Fruit fly (Drosophila melanogaster) whole organism, embryonic: ENCODE measurements around the gene CG7953.
A peak's percentile ranks its signal among the peaks of the same experiment; 100 is the strongest.

ENCODE experiments used
- Atf-2 ChIP-seq: fragments of 200-800 bp; sonication (Bioruptor generic); optimal IDR thresholded peaks from 2 replicates; lab custom pipeline; 2016; ENCODE audit warnings: missing biosample characterization, missing genetic modification characterization
- C15 ChIP-seq: fragments of 200-800 bp; sonication (Bioruptor generic); IDR thresholded peaks from 3 replicates; pipeline ENCODE4 v1.3.6; 2022; ENCODE audit warnings: missing biosample characterization, missing genetic modification characterization
- CG10366 ChIP-seq: fragments of 200-800 bp; sonication (Bioruptor generic); IDR thresholded peaks from 2 replicates; pipeline ENCODE4 v1.3.6; 2022; ENCODE audit warnings: missing biosample characterization, missing genetic modification characterization
- CG10543 ChIP-seq: fragments of 200-800 bp; sonication (Bioruptor generic); optimal IDR thresholded peaks from 3 replicates; lab custom pipeline; 2017; ENCODE audit warnings: missing biosample characterization, mild to moderate bottlenecking, missing genetic modification characterization, moderate library complexity
- CG10565 ChIP-seq: fragments of 200-800 bp; sonication (Bioruptor generic); optimal IDR thresholded peaks from 3 replicates; lab custom pipeline; 2016; ENCODE audit warnings: missing biosample characterization, mild to moderate bottlenecking, missing genetic modification characterization
- CG10979 ChIP-seq: fragments of 200-800 bp; sonication (Bioruptor generic); optimal IDR thresholded peaks from 2 replicates; lab custom pipeline; 2018; ENCODE audit warnings: missing biosample characterization, mild to moderate bottlenecking, missing genetic modification characterization, moderate library complexity
- CG12299 ChIP-seq: fragments of 200-800 bp; sonication (Bioruptor generic); optimal IDR thresholded peaks from 2 replicates; lab custom pipeline; 2018; ENCODE audit warnings: missing biosample characterization, mild to moderate bottlenecking, missing genetic modification characterization
- CG13296 ChIP-seq: fragments of 200-800 bp; sonication (Bioruptor generic); optimal IDR thresholded peaks from 3 replicates; lab custom pipeline; 2018; ENCODE audit warnings: missing biosample characterization, mild to moderate bottlenecking, missing genetic modification characterization
- CG13775 ChIP-seq: fragments of 200-800 bp; sonication (Bioruptor generic); optimal IDR thresholded peaks from 3 replicates; lab custom pipeline; 2017; ENCODE audit warnings: missing biosample characterization, mild to moderate bottlenecking, missing genetic modification characterization
- CG18476 ChIP-seq: fragments of 200-800 bp; sonication (Bioruptor generic); optimal IDR thresholded peaks from 2 replicates; lab custom pipeline; 2016; ENCODE audit warnings: missing biosample characterization, mild to moderate bottlenecking, missing genetic modification characterization
- CG2875 ChIP-seq: fragments of 200-800 bp; sonication (Bioruptor generic); optimal IDR thresholded peaks from 2 replicates; lab custom pipeline; 2017; ENCODE audit warnings: missing biosample characterization, mild to moderate bottlenecking, missing genetic modification characterization, missing genetic modification reagents
- CG30020 ChIP-seq: fragments of 200-800 bp; optimal IDR thresholded peaks from 2 replicates; lab custom pipeline; 2019; ENCODE audit warnings: missing biosample characterization, mild to moderate bottlenecking, missing genetic modification characterization, moderate library complexity
- CG3995 ChIP-seq: fragments of 200-800 bp; sonication (Bioruptor generic); optimal IDR thresholded peaks from 3 replicates; lab custom pipeline; 2016; ENCODE audit warnings: missing biosample characterization, missing genetic modification characterization
- CG4360 ChIP-seq: fragments of 200-800 bp; sonication (Bioruptor generic); IDR thresholded peaks from 2 replicates; pipeline ENCODE4 v1.3.6; 2022; ENCODE audit warnings: missing biosample characterization, missing genetic modification characterization
- CG6689 ChIP-seq: fragments of 200-800 bp; sonication (Bioruptor generic); IDR thresholded peaks from 2 replicates; pipeline ENCODE4 v1.3.6; 2022; ENCODE audit warnings: missing biosample characterization, missing genetic modification characterization
- CG7271 ChIP-seq: fragments of 200-800 bp; sonication (Bioruptor generic); optimal IDR thresholded peaks from 2 replicates; lab custom pipeline; 2018; ENCODE audit warnings: missing biosample characterization, mild to moderate bottlenecking, missing genetic modification characterization, moderate library complexity
- CG8281 ChIP-seq: fragments of 200-800 bp; sonication (Bioruptor generic); optimal IDR thresholded peaks from 2 replicates; lab custom pipeline; 2018; ENCODE audit warnings: missing biosample characterization, mild to moderate bottlenecking, missing genetic modification characterization, moderate library complexity
- D ChIP-seq, 2 experiments: fragments of 200-800 bp in 1 of 2; fragments of >200 bp in 1 of 2; sonication (Bioruptor generic) in 1 of 2; optimal IDR thresholded peaks; 2 replicates in 1 of 2; 3 replicates in 1 of 2; lab custom pipeline; 2017; ENCODE audit warnings: mild to moderate bottlenecking in 1 of 2, missing biosample characterization in 1 of 2, missing genetic modification characterization in 1 of 2, missing genetic modification reagents in 1 of 2
- Deaf1 ChIP-seq: fragments of 200-800 bp; optimal IDR thresholded peaks from 3 replicates; lab custom pipeline; 2019; ENCODE audit warnings: missing biosample characterization, mild to moderate bottlenecking, missing genetic modification characterization, moderate library complexity
- Drgx ChIP-seq: fragments of 200-800 bp; sonication (Bioruptor generic); IDR thresholded peaks from 2 replicates; pipeline ENCODE4 v1.3.6; 2022; ENCODE audit warnings: missing biosample characterization, missing genetic modification characterization
- HmgZ ChIP-seq: fragments of 200-800 bp; sonication (Bioruptor generic); optimal IDR thresholded peaks from 2 replicates; lab custom pipeline; 2018; ENCODE audit warnings: missing biosample characterization, mild to moderate bottlenecking, missing genetic modification characterization
- Hr3 ChIP-seq: fragments of 200-800 bp; sonication (Bioruptor generic); optimal IDR thresholded peaks from 3 replicates; lab custom pipeline; 2016; ENCODE audit warnings: missing biosample characterization, missing genetic modification characterization
- Kr ChIP-seq: fragments of 200-800 bp; sonication (Bioruptor generic); optimal IDR thresholded peaks from 2 replicates; lab custom pipeline; 2017; ENCODE audit warnings: missing biosample characterization, mild to moderate bottlenecking, missing genetic modification characterization
- MBD-R2 ChIP-seq: fragments of 200-800 bp; sonication (Bioruptor generic); IDR thresholded peaks from 2 replicates; pipeline ENCODE4 v1.3.6; 2022; ENCODE audit warnings: missing biosample characterization, missing genetic modification characterization
- Poxn ChIP-seq: fragments of 200-800 bp; sonication (Bioruptor generic); IDR thresholded peaks from 2 replicates; pipeline ENCODE4 v1.3.6; 2022; ENCODE audit warnings: missing biosample characterization, missing genetic modification characterization
- Vsx1 ChIP-seq: fragments of 200-800 bp; sonication (Bioruptor generic); optimal IDR thresholded peaks from 2 replicates; lab custom pipeline; 2017; ENCODE audit warnings: missing biosample characterization, mild to moderate bottlenecking, missing genetic modification characterization, missing genetic modification reagents
- ab ChIP-seq: fragments of 200-800 bp; sonication (Bioruptor generic); optimal IDR thresholded peaks from 2 replicates; lab custom pipeline; 2016; ENCODE audit warnings: missing biosample characterization, missing genetic modification characterization
- ac ChIP-seq: fragments of 200-800 bp; sonication (Bioruptor generic); optimal IDR thresholded peaks from 3 replicates; lab custom pipeline; 2017; ENCODE audit warnings: missing biosample characterization, mild to moderate bottlenecking, missing genetic modification characterization
- al ChIP-seq: fragments of 200-800 bp; sonication (Bioruptor generic); IDR thresholded peaks from 2 replicates; pipeline ENCODE4 v1.3.6; 2022; ENCODE audit warnings: missing biosample characterization, missing genetic modification characterization
- ap ChIP-seq: fragments of 200-800 bp; sonication (Bioruptor generic); IDR thresholded peaks from 2 replicates; pipeline ENCODE4 v1.3.6; 2022; ENCODE audit warnings: missing biosample characterization, missing genetic modification characterization
- br ChIP-seq: fragments of >200 bp; optimal IDR thresholded peaks from 2 replicates; lab custom pipeline; 2017
- cg ChIP-seq: fragments of 200-800 bp; sonication (Bioruptor generic); optimal IDR thresholded peaks from 3 replicates; lab custom pipeline; 2019; ENCODE audit warnings: missing biosample characterization, mild to moderate bottlenecking, missing genetic modification characterization, moderate library complexity
- chm ChIP-seq: fragments of 200-800 bp; sonication (Bioruptor generic); IDR thresholded peaks from 2 replicates; pipeline ENCODE4 v1.3.6; 2022; ENCODE audit warnings: missing biosample characterization, missing genetic modification characterization
- corto ChIP-seq: fragments of 200-800 bp; sonication (Bioruptor generic); optimal IDR thresholded peaks from 2 replicates; lab custom pipeline; 2016; ENCODE audit warnings: missing biosample characterization, mild to moderate bottlenecking, missing genetic modification characterization, moderate library complexity
- dm ChIP-seq: fragments of 200-800 bp; sonication (Bioruptor generic); optimal IDR thresholded peaks from 3 replicates; lab custom pipeline; 2016; ENCODE audit warnings: missing biosample characterization, missing genetic modification characterization
- ewg ChIP-seq: fragments of 200-800 bp; sonication (Bioruptor generic); optimal IDR thresholded peaks from 3 replicates; lab custom pipeline; 2017; ENCODE audit warnings: mild to moderate bottlenecking, missing biosample characterization, missing genetic modification reagents, missing genetic modification characterization
- fu2 ChIP-seq: fragments of 200-800 bp; sonication (Bioruptor generic); optimal IDR thresholded peaks from 2 replicates; lab custom pipeline; 2016; ENCODE audit warnings: missing biosample characterization, missing genetic modification characterization
- gce ChIP-seq: fragments of 200-800 bp; sonication (Bioruptor generic); IDR thresholded peaks from 3 replicates; pipeline ENCODE4 v1.3.6; 2022; ENCODE audit warnings: missing biosample characterization, missing genetic modification characterization
- gem ChIP-seq: fragments of 200-800 bp; sonication (Bioruptor generic); optimal IDR thresholded peaks from 2 replicates; lab custom pipeline; 2019; ENCODE audit warnings: missing biosample characterization, mild to moderate bottlenecking, missing genetic modification characterization, moderate library complexity
- gsb ChIP-seq: fragments of 200-800 bp; sonication (Bioruptor generic); IDR thresholded peaks from 2 replicates; pipeline ENCODE4 v1.3.6; 2022; ENCODE audit warnings: missing biosample characterization, missing genetic modification characterization
- ham ChIP-seq: fragments of 200-800 bp; sonication (Bioruptor generic); IDR thresholded peaks from 2 replicates; pipeline ENCODE4 v1.3.6; 2022; ENCODE audit warnings: missing biosample characterization, missing genetic modification characterization
- hb ChIP-seq: fragments of 200-800 bp; sonication (Bioruptor generic); IDR thresholded peaks from 3 replicates; pipeline ENCODE4 v1.3.6; 2022; ENCODE audit warnings: missing biosample characterization, missing genetic modification characterization; ENCODE audit not compliant: partially characterized antibody
- lilli ChIP-seq: fragments of 200-800 bp; sonication (Bioruptor generic); optimal IDR thresholded peaks from 3 replicates; lab custom pipeline; 2016; ENCODE audit warnings: missing biosample characterization, missing genetic modification characterization
- lmd ChIP-seq: fragments of 200-800 bp; sonication (Bioruptor generic); IDR thresholded peaks from 2 replicates; pipeline ENCODE4 v1.3.6; 2022; ENCODE audit warnings: missing biosample characterization, missing genetic modification characterization
- oc ChIP-seq: fragments of 200-800 bp; sonication (Bioruptor generic); optimal IDR thresholded peaks from 2 replicates; lab custom pipeline; 2018; ENCODE audit warnings: missing biosample characterization, mild to moderate bottlenecking, missing genetic modification characterization, moderate library complexity
- onecut ChIP-seq: fragments of 200-800 bp; sonication (Bioruptor generic); IDR thresholded peaks from 2 replicates; pipeline ENCODE4 v1.3.6; 2022; ENCODE audit warnings: missing biosample characterization, missing genetic modification characterization
- org-1 ChIP-seq: fragments of 200-800 bp; sonication (Bioruptor generic); optimal IDR thresholded peaks from 2 replicates; lab custom pipeline; 2017; ENCODE audit warnings: missing biosample characterization, missing genetic modification characterization
- pfk ChIP-seq: fragments of 200-800 bp; sonication (Bioruptor generic); optimal IDR thresholded peaks from 2 replicates; lab custom pipeline; 2018; ENCODE audit warnings: missing biosample characterization, mild to moderate bottlenecking, missing genetic modification characterization, moderate library complexity
- sd ChIP-seq: fragments of 200-800 bp; sonication (Bioruptor generic); optimal IDR thresholded peaks from 3 replicates; lab custom pipeline; 2018; ENCODE audit warnings: missing biosample characterization, mild to moderate bottlenecking, missing genetic modification characterization, moderate library complexity
- seq ChIP-seq: fragments of 200-800 bp; sonication (Bioruptor generic); IDR thresholded peaks from 2 replicates; pipeline ENCODE4 v1.3.6; 2022; ENCODE audit warnings: missing biosample characterization, missing genetic modification characterization
- sisA ChIP-seq: fragments of 200-800 bp; sonication (Bioruptor generic); IDR thresholded peaks from 2 replicates; pipeline ENCODE4 v1.3.6; 2022; ENCODE audit warnings: missing biosample characterization, missing genetic modification characterization
- stwl ChIP-seq: fragments of 200-800 bp; sonication (Bioruptor generic); optimal IDR thresholded peaks from 3 replicates; lab custom pipeline; 2018; ENCODE audit warnings: missing biosample characterization, mild to moderate bottlenecking, missing genetic modification characterization, moderate library complexity

Gene CG7953

DNA sequence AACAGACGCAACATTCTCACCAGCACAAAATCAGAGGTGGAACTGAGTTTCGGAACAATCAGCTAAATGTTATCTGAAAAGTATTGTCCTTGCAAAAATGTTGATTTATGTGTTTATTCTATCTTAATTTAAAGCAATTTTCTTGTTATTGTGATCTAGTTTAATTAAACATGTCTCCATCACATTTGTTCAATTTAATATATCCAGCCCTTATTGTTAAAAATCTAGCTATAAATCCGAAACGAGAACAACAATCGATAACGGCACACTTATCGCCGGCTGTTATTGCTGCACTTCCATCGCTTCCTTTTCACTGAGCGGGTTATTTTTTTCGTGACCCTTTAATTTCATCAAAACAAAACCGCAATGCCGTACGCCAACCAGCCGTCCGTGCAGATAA, 14.7 kb upstream of the CG7953 start, which contains the start of the genes GatC, PolG2 and Polr2C (continued):
- no peak for TF ChIP-seq ewg (GFP tag; lab: Kevin White, UChicago)
- peak; percentile 67; the same call in 2 of the 3 replicates for TF ChIP-seq hb
- TF ChIP-seq chm (GFP tag; lab: Robert Waterston, UW) = no peak
- TF ChIP-seq cg (GFP tag; lab: Kevin White, UChicago) = no peak
- TF ChIP-seq gem = no peak
- TF ChIP-seq lilli = peak; percentile 62
- 0 out of 2 replicates have a peak, but pooled peaks have one; percentile 6 for TF ChIP-seq CG6689 (GFP tag; lab: Robert Waterston, UW)
- TF ChIP-seq ac (GFP tag; lab: Kevin White, UChicago) = no peak
- no peak for TF ChIP-seq CG8281 (tag; lab: Kevin White, UChicago)
- TF ChIP-seq al (GFP tag; lab: Robert Waterston, UW) = peak; percentile 33; the same call in 1 of the 2 replicates
- TF ChIP-seq onecut (GFP tag; lab: Robert Waterston, UW) = no peak
- TF ChIP-seq br (lab: Kevin White, UChicago) = no peak
- no peak for TF ChIP-seq CG4360 (GFP tag; lab: Robert Waterston, UW)
- TF ChIP-seq corto (GFP tag; lab: Kevin White, UChicago) = no peak
- no peak for TF ChIP-seq CG2875 (GFP tag; lab: Kevin White, UChicago)
- no peak for TF ChIP-seq sisA (GFP tag; lab: Robert Waterston, UW)
- peak; percentile 52 for TF ChIP-seq Hr3 (GFP tag; lab: Kevin White, UChicago)
- no peak for TF ChIP-seq CG10543 (GFP tag; lab: Kevin White, UChicago)
- no peak for TF ChIP-seq Deaf1 (tag; lab: Kevin White, UChicago)
- TF ChIP-seq Vsx1 (GFP tag; lab: Kevin White, UChicago) = no peak
- peak; percentile 42 for TF ChIP-seq CG3995 (GFP tag; lab: Kevin White, UChicago)
- peak; percentile 32 for TF ChIP-seq fu2 (GFP tag; lab: Kevin White, UChicago)
- TF ChIP-seq MBD-R2 = peak; percentile 82
- peak; percentile 14 for TF ChIP-seq ab
- TF ChIP-seq CG7271 = no peak
- no peak for TF ChIP-seq C15 (GFP tag; lab: Robert Waterston, UW)
- TF ChIP-seq ham (GFP tag; lab: Robert Waterston, UW) = no peak
- no peak for TF ChIP-seq D (optimal IDR thresholded peaks at IDR 0.05; lab: Kevin White, UChicago)
- no peak for TF ChIP-seq D (GFP tag; optimal IDR thresholded peaks at IDR 0.05; lab: Kevin White, UChicago)
- TF ChIP-seq dm = no peak
- TF ChIP-seq CG10366 (GFP tag; lab: Robert Waterston, UW) = peak; percentile 67
- TF ChIP-seq CG12299 (tag; lab: Kevin White, UChicago) = peak; percentile 64
- no peak for TF ChIP-seq CG18476 (GFP tag; lab: Kevin White, UChicago)
- TF ChIP-seq Poxn (GFP tag; lab: Robert Waterston, UW) = no peak
- TF ChIP-seq gsb = no peak
- TF ChIP-seq CG13775 = peak; percentile 62
- peak; percentile 55 for TF ChIP-seq CG30020
- TF ChIP-seq org-1 (GFP tag; lab: Kevin White, UChicago) = no peak
- no peak for TF ChIP-seq Drgx (GFP tag; lab: Robert Waterston, UW)
- TF ChIP-seq lmd (GFP tag; lab: Robert Waterston, UW) = peak; percentile 41; the same call in 1 of the 2 replicates
- TF ChIP-seq pfk (GFP tag; lab: Kevin White, UChicago) = no peak
- TF ChIP-seq HmgZ (tag; lab: Kevin White, UChicago) = peak; percentile 61
- TF ChIP-seq Kr (GFP tag; lab: Kevin White, UChicago) = peak; percentile 83
- TF ChIP-seq gce = no peak
- peak; percentile 30; the same call in 1 of the 2 replicates for TF ChIP-seq seq (GFP tag; lab: Robert Waterston, UW)
- TF ChIP-seq Atf-2 = peak; percentile 27
- TF ChIP-seq CG10979 = no peak
- no peak for TF ChIP-seq CG10565 (GFP tag; lab: Kevin White, UChicago)
- TF ChIP-seq CG13296 (GFP tag; lab: Kevin White, UChicago) = no peak
- TF ChIP-seq sd (tag; lab: Kevin White, UChicago) = no peak
- TF ChIP-seq oc (tag; lab: Kevin White, UChicago) = no peak
- peak; percentile 68 for TF ChIP-seq stwl (tag; lab: Kevin White, UChicago)
- TF ChIP-seq ap = no peak
